Worm (Caenorhabditis elegans) whole organism, early embryonic: ENCODE results near the gene mdt-17.
"Not testable (repeated sequence)": the region's sequence is repeated elsewhere in the genome, so short reads cannot be mapped to it uniquely, and the experiment has no call there.

ENCODE experiments used
- B0310.2 ChIP-seq: sonication (generic microtip); optimal IDR thresholded peaks from 2 replicates; lab custom pipeline; 2016; ENCODE audit warnings: mild to moderate bottlenecking, missing genetic modification characterization, missing compliant biosample characterization
- F13C5.2 ChIP-seq: sonication (generic microtip); optimal IDR thresholded peaks from 2 replicates; lab custom pipeline; 2017; ENCODE audit warnings: mild to moderate bottlenecking, missing genetic modification characterization, inconsistent platforms, missing compliant biosample characterization
- aly-1 ChIP-seq: sonication (generic microtip); optimal IDR thresholded peaks from 2 replicates; lab custom pipeline; 2016; ENCODE audit warnings: missing genetic modification characterization, missing compliant biosample characterization
- ama-1 ChIP-seq: fragments of 150-350 bp; optimal IDR thresholded peaks from 2 replicates; lab custom pipeline; 2014
- ceh-13 ChIP-seq: fragments of 200-800 bp; sonication (Bioruptor generic); optimal IDR thresholded peaks from 2 replicates; lab custom pipeline; 2018; ENCODE audit warnings: mild to moderate bottlenecking, missing genetic modification characterization, missing compliant biosample characterization
- ceh-36 ChIP-seq: sonication (generic microtip); optimal IDR thresholded peaks from 2 replicates; lab custom pipeline; 2016; ENCODE audit warnings: missing genetic modification characterization, inconsistent platforms, missing compliant biosample characterization
- ets-7 ChIP-seq: sonication (generic microtip); optimal IDR thresholded peaks from 2 replicates; lab custom pipeline; 2016; ENCODE audit warnings: missing genotype, missing genetic modification characterization, missing compliant biosample characterization
- flt-1 ChIP-seq: fragments of 200-800 bp; sonication (Bioruptor generic); IDR thresholded peaks from 2 replicates; pipeline ENCODE4 v1.3.6; 2022; ENCODE audit warnings: missing genetic modification characterization, missing compliant biosample characterization
- hmbx-1 ChIP-seq: sonication (generic microtip); optimal IDR thresholded peaks from 2 replicates; lab custom pipeline; 2016; ENCODE audit warnings: mild to moderate bottlenecking, missing genetic modification characterization, missing compliant biosample characterization
- hmg-4 ChIP-seq: fragments of 200-800 bp; sonication (Bioruptor generic); optimal IDR thresholded peaks from 2 replicates; lab custom pipeline; 2018; ENCODE audit warnings: mild to moderate bottlenecking, missing genetic modification characterization, missing compliant biosample characterization
- hnd-1 ChIP-seq: sonication (generic microtip); optimal IDR thresholded peaks from 2 replicates; lab custom pipeline; 2016; ENCODE audit warnings: missing genetic modification characterization, missing compliant biosample characterization
- pes-1 ChIP-seq: fragments of 200-800 bp; sonication (Bioruptor generic); IDR thresholded peaks from 2 replicates; pipeline ENCODE4 v1.3.6; 2022; ENCODE audit warnings: missing genetic modification reagents, missing genetic modification characterization, missing compliant biosample characterization
- scrt-1 ChIP-seq: fragments of 200-800 bp; sonication (Bioruptor generic); IDR thresholded peaks from 2 replicates; pipeline ENCODE4 v1.3.6; 2022; ENCODE audit warnings: missing genetic modification characterization, missing compliant biosample characterization
- sea-1 ChIP-seq: fragments of 200-800 bp; sonication (Bioruptor generic); conservative IDR thresholded peaks from 2 replicates; pipeline ENCODE4 v1.3.6; 2022; ENCODE audit warnings: missing genetic modification characterization, missing compliant biosample characterization
- tbx-11 ChIP-seq: fragments of 200-800 bp; sonication (Bioruptor generic); IDR thresholded peaks from 2 replicates; pipeline ENCODE4 v1.3.6; 2022; ENCODE audit warnings: missing genetic modification characterization, missing compliant biosample characterization
- tbx-37 ChIP-seq: fragments of 200-800 bp; sonication (Bioruptor generic); conservative IDR thresholded peaks from 2 replicates; pipeline ENCODE4 v1.3.6; 2022; ENCODE audit warnings: missing genetic modification reagents, missing genetic modification characterization, missing compliant biosample characterization
- tra-4 ChIP-seq: sonication (generic microtip); optimal IDR thresholded peaks from 2 replicates; lab custom pipeline; 2017; ENCODE audit warnings: missing genetic modification characterization, missing compliant biosample characterization

The mdt-17 gene

DNA sequence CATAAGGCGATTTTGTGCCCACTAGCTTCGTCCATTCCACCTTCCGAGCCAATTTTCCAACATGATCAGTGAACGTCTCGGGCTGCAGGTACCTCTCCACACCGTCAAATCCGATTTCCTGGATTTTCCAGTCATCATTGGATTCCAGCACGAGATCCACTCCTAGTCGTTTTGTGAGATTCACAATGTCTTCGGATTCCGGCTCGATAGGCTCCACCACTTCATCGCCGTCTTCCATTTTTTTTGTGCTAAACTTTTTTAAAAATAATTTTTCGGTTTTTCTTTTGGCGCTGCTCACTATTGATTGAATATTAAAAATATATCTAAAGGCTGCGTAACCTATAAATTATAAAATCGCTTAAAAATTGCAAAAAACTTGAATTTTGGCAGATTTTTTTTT, at the start of gene mdt-17:
TSS of gene mdt-17 (minus strand) at position 256 of the 400 bp plus-strand sequence.
- 0 out of 2 replicates have a peak, but pooled peaks have one; percentile 34 for TF ChIP-seq pes-1
- TF ChIP-seq B0310.2 = no peak

DNA sequence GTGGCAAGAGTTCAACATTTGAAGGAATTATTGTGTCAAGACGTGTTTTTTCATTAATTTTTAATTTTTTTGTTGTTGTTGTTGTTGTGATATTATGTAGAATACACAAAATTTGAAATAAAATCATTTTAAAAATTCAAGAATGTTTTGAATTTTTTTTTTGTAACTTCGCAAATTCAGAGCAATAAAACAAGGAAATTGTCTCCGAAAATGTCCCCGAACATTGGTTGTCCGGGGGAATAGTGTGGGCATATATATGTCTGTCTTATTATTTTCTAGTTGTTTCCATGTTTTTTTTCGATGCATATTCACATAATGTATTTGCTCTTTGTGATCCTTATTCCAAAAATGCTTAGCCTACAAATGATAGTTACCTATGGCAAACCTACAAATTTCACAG, 44.5 kb upstream of the mdt-17 start, which contains the start of gene clec-262:
TSS of gene clec-262 (plus strand) at position 301 of the 400 bp plus-strand sequence.
- TF ChIP-seq sea-1 (GFP tag; lab: Robert Waterston, UW) = no peak
- no peak for TF ChIP-seq pes-1
- TF ChIP-seq hmg-4 (GFP tag; lab: Kevin White, UChicago) = no peak
- TF ChIP-seq ama-1 (lab: Kevin White, UChicago) = no peak
- TF ChIP-seq F13C5.2 (tag; lab: Kevin White, UChicago) = no peak
- TF ChIP-seq aly-1 (tag; lab: Kevin White, UChicago) = no peak
- TF ChIP-seq tbx-37 = no peak
- no peak for TF ChIP-seq hnd-1 (tag; lab: Kevin White, UChicago)
- no peak for TF ChIP-seq ceh-13 (GFP tag; lab: Kevin White, UChicago)
- TF ChIP-seq scrt-1 = no peak
- TF ChIP-seq hmbx-1 = no peak
- no peak for TF ChIP-seq tbx-11 (GFP tag; lab: Robert Waterston, UW)
- no peak for TF ChIP-seq flt-1 (GFP tag; lab: Robert Waterston, UW)
- TF ChIP-seq ets-7 = no peak

DNA sequence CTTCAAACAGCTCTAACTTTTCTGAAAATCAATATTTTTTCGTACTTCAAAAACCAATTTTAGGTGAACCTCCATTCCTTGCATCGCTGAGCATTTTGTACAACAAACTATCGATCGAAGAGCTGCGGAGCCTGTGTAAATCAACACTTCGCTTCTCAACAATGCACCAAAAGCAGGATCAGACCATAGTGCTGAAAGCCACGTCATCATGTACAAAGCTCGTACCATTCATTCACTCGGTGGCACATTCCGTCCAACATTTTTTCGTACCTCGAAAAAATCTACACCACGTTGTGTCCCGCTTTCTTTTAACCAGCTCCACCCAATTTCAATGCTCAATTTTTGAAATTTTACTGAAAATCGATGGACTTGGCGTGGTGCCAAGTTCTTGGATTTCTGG, 43.5 kb upstream of the mdt-17 start, which contains the start of gene ZC15.10:
TSS of gene ZC15.10 (plus strand) at position 162 of the 400 bp plus-strand sequence.
- TF ChIP-seq hmbx-1 = no peak

DNA sequence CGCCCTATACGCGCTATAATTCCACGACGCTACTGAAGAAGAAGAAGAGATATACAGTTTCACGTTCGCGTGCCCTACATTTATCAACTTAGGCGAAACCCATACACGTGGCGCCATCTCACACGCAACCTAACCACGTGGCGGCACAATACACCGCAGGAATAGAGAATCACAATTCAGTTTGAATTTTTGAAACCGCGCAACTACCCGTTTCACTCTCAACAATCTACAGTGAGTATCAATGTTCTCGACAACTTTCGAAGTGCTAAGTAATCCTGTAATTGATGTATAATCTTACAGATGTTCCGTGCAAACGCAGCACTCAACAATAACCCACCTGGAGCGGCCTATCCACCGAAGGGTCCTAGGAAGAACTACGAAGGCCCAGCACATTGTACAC, 38.8 kb upstream of the mdt-17 start, which contains the start of gene ZC15.1:
TSS of gene ZC15.1 (plus strand) at position 301 of the 400 bp plus-strand sequence.
- TF ChIP-seq scrt-1 (no peak), ceh-36 (tag; lab: Kevin White, UChicago) (no peak), pes-1 (no peak), ceh-13 (GFP tag; lab: Kevin White, UChicago) (no peak), hnd-1 (tag; lab: Kevin White, UChicago) (no peak)

DNA sequence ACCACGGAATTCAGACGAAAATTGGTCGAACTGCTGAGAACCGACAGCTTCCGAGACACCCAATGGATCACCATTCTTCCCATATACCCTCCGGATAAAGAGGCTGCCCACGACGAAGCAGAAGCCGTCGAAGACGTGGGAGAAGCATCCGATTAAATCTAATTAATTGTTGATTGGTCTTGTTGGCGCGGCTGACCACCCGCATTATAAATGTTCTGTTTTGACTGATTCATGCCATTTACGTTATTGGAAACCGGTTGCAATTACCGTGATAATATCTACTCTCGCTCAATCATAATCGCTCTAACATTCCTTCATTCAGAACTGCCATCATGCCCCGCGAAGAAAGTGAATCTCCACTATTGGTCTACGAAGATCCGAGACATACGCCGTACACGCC, 36.2 kb upstream of the mdt-17 start, which contains the start of gene ZC15.3:
TSS of gene ZC15.3 (plus strand) at position 301 of the 400 bp plus-strand sequence.
- TF ChIP-seq ceh-13 (GFP tag; lab: Kevin White, UChicago); ama-1 (lab: Kevin White, UChicago); tbx-37: not testable (repeated sequence)

DNA sequence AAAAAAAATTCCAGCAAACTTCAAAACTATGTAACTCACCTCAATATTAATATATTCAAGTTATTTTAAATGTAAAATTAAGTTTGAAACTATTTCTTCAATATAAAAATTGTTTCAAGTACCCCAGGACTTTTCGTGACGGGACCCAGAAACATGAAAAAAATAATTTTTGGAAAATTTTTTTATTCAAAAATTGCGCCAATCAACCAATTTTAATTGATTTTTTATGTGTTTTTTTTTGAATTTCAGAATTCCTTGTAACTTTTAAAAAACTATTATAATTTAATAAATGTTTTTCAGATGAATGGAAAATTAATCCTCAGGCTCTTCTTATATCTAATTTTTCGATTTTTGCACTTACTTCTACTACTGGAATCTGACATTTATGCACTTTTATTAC, 30.6 kb upstream of the mdt-17 start, which contains the start of gene ZC15.5:
TSS of gene ZC15.5 (plus strand) at position 301 of the 400 bp plus-strand sequence.
- TF ChIP-seq hmg-4 (GFP tag; lab: Kevin White, UChicago) = no peak

DNA sequence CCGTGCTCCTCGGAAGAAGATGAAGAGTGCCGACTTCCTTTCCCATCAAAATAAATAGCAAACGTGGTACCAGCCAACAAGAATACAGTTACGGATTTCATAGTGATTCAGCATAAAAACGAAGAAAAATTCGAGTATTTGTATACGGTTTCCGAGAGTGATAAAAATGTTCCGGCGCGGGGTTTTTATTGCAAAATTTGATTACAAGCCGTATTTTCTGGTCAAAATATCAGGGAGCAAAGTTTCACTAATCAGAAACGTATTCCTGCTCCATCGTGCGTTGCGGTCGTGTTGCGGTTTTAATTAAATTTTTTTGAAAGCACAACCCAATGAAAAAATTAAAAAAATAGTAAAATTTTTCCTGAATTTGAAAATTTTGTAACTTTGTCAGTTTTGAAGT, 27.3 kb upstream of the mdt-17 start, which contains the start of gene clec-261:
TSS of gene clec-261 (minus strand) at position 101 of the 400 bp plus-strand sequence.
- TF ChIP-seq aly-1 (tag; lab: Kevin White, UChicago) (no peak), hmbx-1 (no peak), flt-1 (GFP tag; lab: Robert Waterston, UW) (no peak), ama-1 (lab: Kevin White, UChicago) (no peak), sea-1 (GFP tag; lab: Robert Waterston, UW) (no peak), ceh-13 (GFP tag; lab: Kevin White, UChicago) (no peak)

DNA sequence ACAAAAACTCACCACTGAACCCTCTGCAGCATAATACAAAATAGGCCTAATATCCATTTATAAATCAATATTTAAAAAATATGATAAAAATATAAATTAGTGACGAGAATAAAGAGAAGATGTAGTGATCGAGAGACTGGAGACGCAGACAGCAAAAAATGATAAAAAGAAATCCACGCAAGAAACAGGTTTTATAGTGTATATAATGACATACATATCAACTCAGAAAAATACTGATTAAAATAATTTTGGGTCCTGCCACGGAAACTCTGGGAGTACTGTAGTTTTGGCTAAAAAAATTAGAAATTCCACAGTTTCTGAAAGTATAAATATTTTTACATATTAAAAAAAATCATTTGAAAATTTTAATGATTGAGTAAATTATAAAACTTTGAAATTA, 22.3 kb upstream of the mdt-17 start, which contains the start of gene mlt-4:
TSS of gene mlt-4 (minus strand) at position 101 of the 400 bp plus-strand sequence.
- TF ChIP-seq ama-1 (lab: Kevin White, UChicago) = no peak
- TF ChIP-seq hmg-4 (GFP tag; lab: Kevin White, UChicago) = no peak
- TF ChIP-seq hmbx-1 = no peak
- no peak for TF ChIP-seq ets-7
- no peak for TF ChIP-seq tra-4
- TF ChIP-seq hnd-1 (tag; lab: Kevin White, UChicago) = no peak
- TF ChIP-seq tbx-37 = no peak
- TF ChIP-seq aly-1 (tag; lab: Kevin White, UChicago) = no peak
- TF ChIP-seq sea-1 (GFP tag; lab: Robert Waterston, UW) = no peak
- TF ChIP-seq F13C5.2 (tag; lab: Kevin White, UChicago) = no peak
- TF ChIP-seq tbx-11 (GFP tag; lab: Robert Waterston, UW) = no peak
- no peak for TF ChIP-seq flt-1 (GFP tag; lab: Robert Waterston, UW)
- TF ChIP-seq B0310.2 = no peak
- TF ChIP-seq scrt-1 = no peak
- TF ChIP-seq ceh-13 (GFP tag; lab: Kevin White, UChicago) = no peak
- no peak for TF ChIP-seq ceh-36 (tag; lab: Kevin White, UChicago)
- no peak for TF ChIP-seq pes-1

DNA sequence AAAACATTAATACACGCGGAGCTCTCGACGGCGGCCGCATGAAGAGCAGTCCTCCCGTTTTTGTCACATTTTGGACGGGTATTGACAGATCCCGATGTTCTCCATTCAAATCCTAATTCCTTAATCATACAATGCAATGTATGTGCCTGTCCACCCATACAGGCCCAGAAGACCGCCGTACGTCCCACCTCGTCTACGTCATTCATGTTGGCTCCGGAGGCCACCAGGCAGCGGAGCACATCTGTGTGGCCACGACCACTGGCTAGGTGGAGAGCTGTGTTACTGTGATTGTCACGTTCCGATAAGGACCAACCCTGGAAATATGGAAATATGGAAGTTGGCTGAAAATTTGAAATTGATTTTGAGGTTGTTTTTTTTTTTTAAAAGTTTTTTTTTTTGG, 15.8 kb upstream of the mdt-17 start:
- TF ChIP-seq tbx-37 = no peak
- TF ChIP-seq ceh-13 (GFP tag; lab: Kevin White, UChicago) = no peak
- TF ChIP-seq ama-1 (lab: Kevin White, UChicago) = no peak
- no peak for TF ChIP-seq tra-4
- no peak for TF ChIP-seq sea-1 (GFP tag; lab: Robert Waterston, UW)
